Fruit fly (Drosophila melanogaster): ENCODE results near the gene trus.
"Not testable (repeated sequence)": the region's sequence is repeated elsewhere in the genome, so short reads cannot be mapped to it uniquely, and the experiment has no call there.

DNA sequence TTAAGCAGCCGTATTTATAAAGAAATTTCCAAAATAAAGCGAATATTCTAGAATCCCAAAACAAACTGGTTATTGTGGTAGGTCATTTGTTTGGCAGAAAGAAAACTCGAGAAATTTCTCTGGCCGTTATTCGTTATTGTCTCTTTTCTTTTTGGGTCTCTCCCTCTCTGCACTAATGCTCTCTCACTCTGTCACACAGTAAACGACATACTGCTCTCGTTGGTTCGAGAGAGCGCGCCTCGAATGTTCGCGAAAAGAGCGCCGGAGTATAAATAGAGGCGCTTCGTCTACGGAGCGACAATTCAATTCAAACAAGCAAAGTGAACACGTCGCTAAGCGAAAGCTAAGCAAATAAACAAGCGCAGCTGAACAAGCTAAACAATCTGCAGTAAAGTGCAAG, 49.1 kb downstream of the trus start, which contains the start of gene Hsp70Bb:
- not testable (repeated sequence) for TF ChIP-seq psq (optimal IDR thresholded peaks at IDR 0.05); EcR (GFP tag; optimal IDR thresholded peaks at IDR 0.05)

Measured in whole organism.